Worm (Caenorhabditis elegans): Measurements from ENCODE around the gene ttr-41.

Gene ttr-41

DNA sequence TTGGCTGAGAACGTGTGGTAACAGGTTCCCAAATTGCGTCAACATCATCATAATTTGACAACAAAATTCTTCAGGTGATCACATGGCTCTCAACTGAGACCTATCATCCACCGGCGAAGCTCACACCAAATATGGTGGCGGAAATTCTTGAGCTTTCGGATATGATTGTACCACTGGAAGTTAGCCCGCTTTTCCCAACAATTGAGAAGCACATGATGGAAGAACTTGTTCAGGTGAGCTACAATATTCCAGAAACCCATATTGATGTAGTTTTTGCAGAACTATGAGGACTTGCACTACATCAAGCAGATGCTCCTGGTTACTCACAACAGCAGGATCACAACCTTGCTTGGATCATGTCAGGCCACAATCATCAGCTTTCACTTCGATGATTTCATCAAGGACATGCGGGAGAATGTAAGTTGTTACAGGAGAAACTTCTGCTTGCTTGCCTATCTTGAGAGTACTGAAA lies 24.6 kb upstream of the ttr-41 start, which contains the start of gene F41C3.1:
Gene F41C3.1, plus strand, starts transcription at position 51 of the 472 bp plus-strand sequence.
- TF ChIP-seq nhr-19 (GFP tag; conservative IDR thresholded peaks at IDR 0.05) (no peak), nhr-90 (tag; optimal IDR thresholded peaks at IDR 0.05; ENCODE audit: poor library complexity) (no peak), unc-62 (GFP tag; optimal IDR thresholded peaks at IDR 0.05) (no peak), aly-2 (tag; optimal IDR thresholded peaks at IDR 0.05) (no peak), pqm-1 (tag; optimal IDR thresholded peaks at IDR 0.05) (no peak), pax-3 (tag; optimal IDR thresholded peaks at IDR 0.05) (no peak), nhr-85 (tag) (peak; percentile 8), snu-23 (GFP tag; optimal IDR thresholded peaks at IDR 0.05) (no peak)

DNA sequence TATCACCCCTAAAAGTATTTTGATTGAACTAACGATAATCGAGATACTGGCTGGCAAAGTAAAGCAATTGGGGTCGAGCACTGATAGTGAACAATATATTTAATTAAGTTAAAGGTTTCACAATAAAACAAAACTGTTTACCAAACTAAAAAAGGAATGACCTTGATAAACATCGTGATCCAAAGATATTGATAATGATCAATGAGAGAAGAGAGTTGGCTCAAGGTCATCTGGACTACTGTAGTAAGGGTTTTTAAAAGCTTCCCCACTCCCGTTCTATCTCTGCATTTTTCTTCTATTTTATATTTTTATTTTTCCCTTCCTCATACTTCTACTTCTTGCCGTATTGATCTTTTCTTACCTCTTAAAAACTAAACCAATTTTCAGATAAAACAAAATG lies 21.9 kb upstream of the ttr-41 start, which contains the start of gene F41C3.2:
Gene F41C3.2, plus strand, starts transcription at position 388 of the 400 bp plus-strand sequence.
- TF ChIP-seq blmp-1 (tag; optimal IDR thresholded peaks at IDR 0.05) (no peak), nhr-237 (tag; optimal IDR thresholded peaks at IDR 0.05) (no peak), ceh-82 (tag; optimal IDR thresholded peaks at IDR 0.05) (no peak), elt-3 (tag; optimal IDR thresholded peaks at IDR 0.05) (peak in 3 of 6 experiments; percentile 18 to 83 (median 35)), xbp-1 (tag; optimal IDR thresholded peaks at IDR 0.05) (no peak), nhr-85 (tag) (peak; percentile 83), jun-1 (tag; optimal IDR thresholded peaks at IDR 0.05) (no peak), lin-14 (GFP tag; optimal IDR thresholded peaks at IDR 0.05) (peak; percentile 17), hlh-4 (tag; optimal IDR thresholded peaks at IDR 0.05) (no peak), elt-2 (tag; optimal IDR thresholded peaks at IDR 0.05) (no peak), C04F5.9 (tag; optimal IDR thresholded peaks at IDR 0.05) (no peak), nhr-90 (tag; optimal IDR thresholded peaks at IDR 0.05; ENCODE audit: poor library complexity) (peak; percentile 56), unc-130 (tag; optimal IDR thresholded peaks at IDR 0.05) (no peak), nhr-76 (tag; optimal IDR thresholded peaks at IDR 0.05) (no peak), unc-98 (GFP tag; IDR thresholded peaks at IDR 0.05) (no peak), aly-2 (tag; optimal IDR thresholded peaks at IDR 0.05) (no peak), Y116A8C.19 (tag; optimal IDR thresholded peaks at IDR 0.05; ENCODE audit: borderline replicate concordance) (no peak), lin-39 (tag; optimal IDR thresholded peaks at IDR 0.05) (no peak), nhr-19 (GFP tag; conservative IDR thresholded peaks at IDR 0.05) (no peak; the same call in 1 of the 2 replicates), alr-1 (tag; optimal IDR thresholded peaks at IDR 0.05; ENCODE audit: borderline replicate concordance) (no peak), ztf-4 (tag; optimal IDR thresholded peaks at IDR 0.05) (no peak), nhr-71 (tag; optimal IDR thresholded peaks at IDR 0.05) (peak; percentile 22), C16A3.4 (tag; optimal IDR thresholded peaks at IDR 0.05) (no peak), snpc-4 (tag; optimal IDR thresholded peaks at IDR 0.05) (no peak), tbx-2 (tag; optimal IDR thresholded peaks at IDR 0.05) (no peak), mab-9 (GFP tag; IDR thresholded peaks at IDR 0.05) (no peak), zag-1 (tag; optimal IDR thresholded peaks at IDR 0.05) (no peak), unc-30 (tag; optimal IDR thresholded peaks at IDR 0.05) (no peak), nhr-20 (tag; optimal IDR thresholded peaks at IDR 0.05) (peak; percentile 18), lsy-2 (tag; optimal IDR thresholded peaks at IDR 0.05) (peak in 1 of 2 experiments; percentile 58), tlp-1 (tag; optimal IDR thresholded peaks at IDR 0.05) (no peak), snu-23 (GFP tag; optimal IDR thresholded peaks at IDR 0.05) (peak; percentile 6), irx-1 (tag; optimal IDR thresholded peaks at IDR 0.05) (no peak), mdl-1 (tag; optimal IDR thresholded peaks at IDR 0.05) (no peak), rnt-1 (tag; optimal IDR thresholded peaks at IDR 0.05) (no peak), lin-35 (GFP tag; optimal IDR thresholded peaks at IDR 0.05) (no peak), egl-13 (tag; optimal IDR thresholded peaks at IDR 0.05) (no peak), nhr-47 (tag; optimal IDR thresholded peaks at IDR 0.05) (peak; percentile 26), lin-15B (tag; optimal IDR thresholded peaks at IDR 0.05) (no peak), unc-62 (GFP tag; optimal IDR thresholded peaks at IDR 0.05) (no peak), nhr-77 (tag; optimal IDR thresholded peaks at IDR 0.05) (no peak), ceh-88 (GFP tag; IDR thresholded peaks at IDR 0.05) (no peak)

Measured in whole organism, L1 larva.